Worm (Caenorhabditis elegans) whole organism, late embryonic: Measurements from ENCODE around the gene cnnm-1.

ENCODE experiments used
- C08G9.2 ChIP-seq: sonication (generic microtip); optimal IDR thresholded peaks from 2 replicates; lab custom pipeline; 2016; ENCODE audit warnings: mild to moderate bottlenecking, missing genetic modification characterization, moderate library complexity, missing compliant biosample characterization
- F13H6.1 ChIP-seq: sonication (generic microtip); optimal IDR thresholded peaks from 2 replicates; lab custom pipeline; 2016; ENCODE audit warnings: missing genetic modification characterization, missing compliant biosample characterization
- K02D7.2 ChIP-seq: sonication (generic microtip); optimal IDR thresholded peaks from 2 replicates; lab custom pipeline; 2017; ENCODE audit warnings: mild to moderate bottlenecking, missing genetic modification characterization, missing compliant biosample characterization
- K09A11.1 ChIP-seq: sonication (generic microtip); optimal IDR thresholded peaks from 2 replicates; lab custom pipeline; 2017; ENCODE audit warnings: antibody characterized with exemption, mild to moderate bottlenecking, missing genetic modification characterization, missing compliant biosample characterization; ENCODE audit not compliant: insufficient read depth
- T23F11.4 ChIP-seq: fragments of 200-800 bp; sonication (Bioruptor generic); optimal IDR thresholded peaks from 2 replicates; lab custom pipeline; 2018; ENCODE audit warnings: mild to moderate bottlenecking, missing genetic modification characterization, missing compliant biosample characterization
- ama-1 ChIP-seq: fragments of 150-350 bp; optimal IDR thresholded peaks from 2 replicates; lab custom pipeline; 2014
- ceh-18 ChIP-seq: sonication (generic microtip); optimal IDR thresholded peaks from 2 replicates; lab custom pipeline; 2016; ENCODE audit warnings: missing genetic modification characterization, missing compliant biosample characterization
- ceh-2 ChIP-seq: sonication (generic microtip); optimal IDR thresholded peaks from 2 replicates; lab custom pipeline; 2016; ENCODE audit warnings: missing genotype, missing genetic modification characterization, missing compliant biosample characterization
- ceh-24 ChIP-seq: sonication (generic microtip); optimal IDR thresholded peaks from 2 replicates; lab custom pipeline; 2016; ENCODE audit warnings: mild to moderate bottlenecking, missing genetic modification characterization, missing compliant biosample characterization
- ceh-30 ChIP-seq: fragments of 150-350 bp; optimal IDR thresholded peaks from 2 replicates; lab custom pipeline; 2014; ENCODE audit warnings: missing biosample characterization, missing genetic modification characterization
- ceh-31 ChIP-seq: sonication (generic microtip); optimal IDR thresholded peaks from 2 replicates; lab custom pipeline; 2016; ENCODE audit warnings: missing genetic modification characterization, missing compliant biosample characterization
- ceh-45 ChIP-seq: fragments of 200-800 bp; sonication (Bioruptor generic); IDR thresholded peaks from 2 replicates; pipeline ENCODE4 v1.3.6; 2022; ENCODE audit warnings: missing genetic modification reagents, missing genetic modification characterization, missing compliant biosample characterization
- ceh-6 ChIP-seq: fragments of 200-800 bp; sonication (Bioruptor generic); optimal IDR thresholded peaks from 2 replicates; lab custom pipeline; 2018; ENCODE audit warnings: mild to moderate bottlenecking, missing genetic modification characterization, missing compliant biosample characterization
- che-1 ChIP-seq: sonication (generic microtip); optimal IDR thresholded peaks from 2 replicates; lab custom pipeline; 2016; ENCODE audit warnings: mild to moderate bottlenecking, missing genetic modification characterization, missing compliant biosample characterization
- dmd-4 ChIP-seq: sonication (generic microtip); optimal IDR thresholded peaks from 2 replicates; lab custom pipeline; 2016; ENCODE audit warnings: borderline replicate concordance, missing genetic modification characterization, missing compliant biosample characterization
- dve-1 ChIP-seq: sonication (generic microtip); optimal IDR thresholded peaks from 2 replicates; lab custom pipeline; 2017; ENCODE audit warnings: antibody characterized with exemption, mild to moderate bottlenecking, missing genetic modification characterization, missing compliant biosample characterization
- elt-2 ChIP-seq: sonication (generic microtip); optimal IDR thresholded peaks from 2 replicates; lab custom pipeline; 2016; ENCODE audit warnings: missing genetic modification reagents, missing genetic modification characterization, missing compliant biosample characterization
- ets-4 ChIP-seq: sonication (generic microtip); optimal IDR thresholded peaks from 2 replicates; lab custom pipeline; 2016; ENCODE audit warnings: missing genetic modification characterization, missing compliant biosample characterization
- eyg-1 ChIP-seq: sonication (generic microtip); optimal IDR thresholded peaks from 2 replicates; lab custom pipeline; 2016; ENCODE audit warnings: missing genotype, missing genetic modification characterization, missing compliant biosample characterization
- fax-1 ChIP-seq: sonication (generic microtip); optimal IDR thresholded peaks from 2 replicates; lab custom pipeline; 2016; ENCODE audit warnings: missing genotype, missing genetic modification characterization, missing compliant biosample characterization
- fkh-10 ChIP-seq: fragments of 150-350 bp; optimal IDR thresholded peaks from 2 replicates; lab custom pipeline; 2014; ENCODE audit warnings: missing biosample characterization, missing genetic modification reagents, missing genetic modification characterization
- fkh-6 ChIP-seq: sonication (generic microtip); optimal IDR thresholded peaks from 2 replicates; lab custom pipeline; 2016; ENCODE audit warnings: missing genetic modification characterization, missing compliant biosample characterization
- lin-11 ChIP-seq: fragments of 200-800 bp; sonication (Bioruptor generic); optimal IDR thresholded peaks from 2 replicates; lab custom pipeline; 2018; ENCODE audit warnings: mild to moderate bottlenecking, missing genetic modification characterization, missing compliant biosample characterization
- nfya-1 ChIP-seq: sonication (generic microtip); optimal IDR thresholded peaks from 2 replicates; lab custom pipeline; 2017; ENCODE audit warnings: missing genetic modification characterization, mild to moderate bottlenecking, missing compliant biosample characterization, antibody characterized with exemption, moderate library complexity
- odd-2 ChIP-seq: sonication (generic microtip); optimal IDR thresholded peaks from 2 replicates; lab custom pipeline; 2017; ENCODE audit warnings: antibody characterized with exemption, mild to moderate bottlenecking, missing genetic modification characterization, missing compliant biosample characterization
- pag-3 ChIP-seq: sonication (generic microtip); optimal IDR thresholded peaks from 2 replicates; lab custom pipeline; 2016; ENCODE audit warnings: missing compliant biosample characterization, missing genetic modification characterization, borderline replicate concordance
- pax-1 ChIP-seq: fragments of 150-350 bp; optimal IDR thresholded peaks from 2 replicates; lab custom pipeline; 2014; ENCODE audit warnings: missing biosample characterization, missing genetic modification characterization
- pqm-1 ChIP-seq: sonication (generic microtip); optimal IDR thresholded peaks from 2 replicates; lab custom pipeline; 2016; ENCODE audit warnings: missing genetic modification characterization, missing compliant biosample characterization
- pros-1 ChIP-seq: fragments of 150-350 bp; optimal IDR thresholded peaks from 2 replicates; lab custom pipeline; 2014; ENCODE audit warnings: missing biosample characterization, missing genetic modification reagents, missing genetic modification characterization
- sox-4 ChIP-seq: sonication (generic microtip); optimal IDR thresholded peaks from 2 replicates; lab custom pipeline; 2017; ENCODE audit warnings: mild to moderate bottlenecking, missing genetic modification characterization, inconsistent platforms, missing compliant biosample characterization
- syd-9 ChIP-seq: sonication (generic microtip); optimal IDR thresholded peaks from 2 replicates; lab custom pipeline; 2016; ENCODE audit warnings: mild to moderate bottlenecking, missing genetic modification characterization, moderate library complexity, missing compliant biosample characterization
- unc-42 ChIP-seq: sonication (generic microtip); optimal IDR thresholded peaks from 2 replicates; lab custom pipeline; 2016; ENCODE audit warnings: missing genotype, missing genetic modification characterization, missing compliant biosample characterization
- ztf-16 ChIP-seq: sonication (generic microtip); optimal IDR thresholded peaks from 2 replicates; lab custom pipeline; 2017; ENCODE audit warnings: missing genetic modification characterization, missing compliant biosample characterization

The cnnm-1 gene

DNA sequence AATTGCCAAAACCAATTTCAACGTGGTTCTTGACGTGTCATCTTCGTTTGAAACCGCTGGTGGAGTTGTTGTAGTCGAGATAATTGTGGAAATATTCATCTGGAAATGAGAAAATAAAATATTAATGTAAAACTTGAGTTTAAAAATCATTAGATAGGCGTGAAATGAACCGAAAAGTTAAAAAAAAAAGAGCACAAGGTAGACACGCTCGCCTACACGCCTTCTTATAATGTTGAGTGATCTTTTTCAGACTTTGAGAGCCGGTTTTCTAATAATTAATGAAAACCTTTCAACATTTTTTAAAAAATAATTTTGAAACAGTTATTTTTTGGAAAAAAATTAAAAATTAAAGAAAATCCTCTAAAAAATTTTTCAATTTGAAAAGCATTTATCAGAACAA, 24.3 kb upstream of the cnnm-1 start, which contains the start of gene npr-32:
Gene npr-32, minus strand, starts transcription at position 101 of the 400 bp plus-strand sequence.
- TF ChIP-seq ceh-2 (tag; lab: Kevin White, UChicago) (no peak), ceh-31 (tag; lab: Kevin White, UChicago) (no peak), elt-2 (tag; lab: Kevin White, UChicago) (no peak), che-1 (no peak), ceh-45 (GFP tag; lab: Robert Waterston, UW) (no peak), lin-11 (tag; lab: Kevin White, UChicago) (no peak), sox-4 (tag; lab: Kevin White, UChicago) (no peak), ama-1 (lab: Kevin White, UChicago) (no peak), fkh-10 (GFP tag; lab: Kevin White, UChicago) (no peak)
- TF ChIP-seq, all 69 proteins: peak for 0

DNA sequence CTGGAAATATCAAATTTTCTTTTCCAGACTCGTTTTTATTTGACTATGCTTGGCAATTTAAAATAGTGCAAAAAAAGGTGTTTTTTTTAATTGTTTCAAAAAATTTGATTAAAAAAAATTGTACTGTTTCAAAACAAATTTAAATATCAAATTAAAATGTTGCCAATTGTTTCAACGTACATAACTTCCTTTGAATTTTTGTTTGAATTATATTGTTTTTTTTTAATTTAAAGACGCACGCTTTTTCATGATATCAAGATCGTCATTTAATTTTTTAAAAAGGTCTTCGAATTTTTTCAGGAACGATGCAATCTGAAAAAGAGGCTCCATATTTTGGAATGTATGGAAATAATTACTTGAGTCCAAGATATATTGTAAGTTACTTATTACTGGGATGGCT, 16.8 kb upstream of the cnnm-1 start, which contains the start of gene Y116A8B.4:
Gene Y116A8B.4, plus strand, starts transcription at position 301 of the 400 bp plus-strand sequence.
- no peak for TF ChIP-seq pros-1
- no peak for TF ChIP-seq fkh-6 (tag; lab: Kevin White, UChicago)
- TF ChIP-seq ceh-18 (tag; lab: Kevin White, UChicago), result no peak
- no peak for TF ChIP-seq ama-1 (lab: Kevin White, UChicago)
- TF ChIP-seq K02D7.2 (tag; lab: Kevin White, UChicago), result no peak
- no peak for TF ChIP-seq ceh-24
- no peak for TF ChIP-seq C08G9.2 (tag; lab: Kevin White, UChicago)
- TF ChIP-seq odd-2 (tag; lab: Kevin White, UChicago), result no peak
- TF ChIP-seq fax-1 (tag; lab: Kevin White, UChicago), result no peak
- no peak for TF ChIP-seq ceh-30 (tag; lab: Kevin White, UChicago)
- no peak for TF ChIP-seq elt-2 (tag; lab: Kevin White, UChicago)
- TF ChIP-seq dve-1 (tag; lab: Kevin White, UChicago), result no peak
- no peak for TF ChIP-seq ceh-2 (tag; lab: Kevin White, UChicago)
- no peak for TF ChIP-seq ceh-6

DNA sequence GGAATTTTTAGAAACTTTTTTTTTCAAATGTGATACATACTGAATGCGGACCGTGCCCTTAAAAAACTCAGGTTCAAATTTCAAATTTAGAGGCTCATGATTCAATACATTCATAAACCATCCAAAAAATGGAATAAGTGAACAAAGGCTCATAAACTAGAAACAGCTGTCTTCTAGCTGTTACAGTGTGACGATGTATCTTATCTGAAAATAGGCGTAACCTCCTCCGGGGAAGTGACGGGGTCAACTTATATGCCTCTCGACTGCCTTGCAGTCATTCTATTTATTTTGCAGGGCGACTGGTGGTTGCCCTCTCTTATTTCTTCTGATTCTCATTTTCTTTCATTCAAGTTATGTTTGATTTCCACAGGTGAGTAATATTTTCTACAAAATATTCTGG, 9.4 kb upstream of the cnnm-1 start, which contains the start of gene Y116A8B.1:
Gene Y116A8B.1, plus strand, starts transcription at position 301 of the 400 bp plus-strand sequence.
- no peak for TF ChIP-seq unc-42 (tag; lab: Kevin White, UChicago)
- TF ChIP-seq pag-3 (tag; lab: Kevin White, UChicago), result no peak
- no peak for TF ChIP-seq pax-1 (tag; lab: Kevin White, UChicago)
- no peak for TF ChIP-seq ets-4 (tag; lab: Kevin White, UChicago)
- TF ChIP-seq pqm-1, result no peak
- TF ChIP-seq F13H6.1 (tag; lab: Kevin White, UChicago), result no peak
- no peak for TF ChIP-seq T23F11.4 (GFP tag; lab: Kevin White, UChicago)
- TF ChIP-seq dve-1 (tag; lab: Kevin White, UChicago), result no peak

DNA sequence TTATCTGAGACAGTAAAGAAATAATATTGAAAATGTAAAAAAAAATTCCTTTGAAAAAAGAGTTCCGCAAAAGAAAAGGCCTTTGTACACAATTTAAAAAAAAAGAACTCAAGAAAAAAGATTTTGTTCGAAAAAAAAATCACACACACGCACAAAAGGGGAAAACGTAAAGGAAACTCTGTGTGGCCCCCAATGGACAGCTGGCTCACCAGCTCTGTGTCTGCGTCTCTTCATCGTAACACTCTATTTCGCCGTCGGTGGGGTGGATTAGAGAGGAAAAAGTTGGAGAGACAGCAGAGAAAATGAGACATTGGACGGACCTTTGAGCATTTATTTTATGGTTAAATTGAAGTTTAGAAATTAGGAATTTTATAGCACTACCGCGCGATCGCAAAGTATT, 8.4 kb upstream of the cnnm-1 start:
- TF ChIP-seq syd-9 (tag; lab: Kevin White, UChicago) (no peak), nfya-1 (peak; percentile 73)

DNA sequence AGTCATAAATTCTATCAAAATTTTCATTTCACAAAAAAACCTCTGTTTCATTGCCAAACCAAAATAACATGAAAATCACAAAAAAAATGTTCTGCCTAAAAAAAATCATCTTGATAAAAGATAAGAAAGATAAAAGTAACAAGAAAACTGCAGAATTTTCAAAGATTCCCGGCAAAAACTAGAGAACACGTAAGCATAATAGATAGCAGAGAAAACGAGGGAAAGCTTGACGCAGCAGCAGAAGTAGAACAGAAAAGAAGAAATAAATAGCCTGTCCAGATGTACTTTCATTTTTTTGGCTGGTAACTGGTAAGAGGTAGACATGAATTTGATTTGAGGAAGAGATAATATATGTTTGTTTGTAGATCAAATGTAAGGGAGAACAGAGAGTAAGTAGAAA, 4.1 kb upstream of the cnnm-1 start:
- TF ChIP-seq dmd-4 (no peak), C08G9.2 (tag; lab: Kevin White, UChicago) (no peak), elt-2 (tag; lab: Kevin White, UChicago) (no peak), unc-42 (tag; lab: Kevin White, UChicago) (no peak), K09A11.1 (tag; lab: Kevin White, UChicago) (no peak), ceh-18 (tag; lab: Kevin White, UChicago) (no peak), K02D7.2 (tag; lab: Kevin White, UChicago) (no peak), eyg-1 (tag; lab: Kevin White, UChicago) (no peak), ztf-16 (tag; lab: Kevin White, UChicago) (no peak), ets-4 (tag; lab: Kevin White, UChicago) (no peak)
